Fruit fly (Drosophila melanogaster) whole organism, adult: ENCODE data around the gene Cyp303a1.

ENCODE experiments used
- CG12768 ChIP-seq: fragments of 200-800 bp; sonication (Bioruptor generic); optimal IDR thresholded peaks from 2 replicates; lab custom pipeline; 2017; ENCODE audit warnings: missing biosample characterization, missing genetic modification characterization, mild to moderate bottlenecking, moderate library complexity, missing genetic modification reagents
- CG33017 ChIP-seq: fragments of 200-800 bp; sonication (Bioruptor generic); optimal IDR thresholded peaks from 2 replicates; lab custom pipeline; 2018; ENCODE audit warnings: missing biosample characterization, mild to moderate bottlenecking, missing genetic modification characterization, moderate library complexity
- Clk ChIP-seq: fragments of 200-800 bp; sonication (Bioruptor generic); optimal IDR thresholded peaks from 2 replicates; lab custom pipeline; 2017; ENCODE audit warnings: missing biosample characterization, missing genetic modification characterization
- Hr96 ChIP-seq: fragments of 200-800 bp; sonication (Bioruptor generic); optimal IDR thresholded peaks from 2 replicates; lab custom pipeline; 2016; ENCODE audit warnings: missing biosample characterization, missing genetic modification characterization
- cnc ChIP-seq, 2 experiments: fragments of >200 bp; optimal IDR thresholded peaks; 2 replicates each; lab custom pipeline; 2017
- pad ChIP-seq: fragments of 200-800 bp; sonication (Bioruptor generic); optimal IDR thresholded peaks from 3 replicates; lab custom pipeline; 2017; ENCODE audit warnings: missing biosample characterization, missing genetic modification characterization, mild to moderate bottlenecking, moderate library complexity, missing genetic modification reagents

DNA sequence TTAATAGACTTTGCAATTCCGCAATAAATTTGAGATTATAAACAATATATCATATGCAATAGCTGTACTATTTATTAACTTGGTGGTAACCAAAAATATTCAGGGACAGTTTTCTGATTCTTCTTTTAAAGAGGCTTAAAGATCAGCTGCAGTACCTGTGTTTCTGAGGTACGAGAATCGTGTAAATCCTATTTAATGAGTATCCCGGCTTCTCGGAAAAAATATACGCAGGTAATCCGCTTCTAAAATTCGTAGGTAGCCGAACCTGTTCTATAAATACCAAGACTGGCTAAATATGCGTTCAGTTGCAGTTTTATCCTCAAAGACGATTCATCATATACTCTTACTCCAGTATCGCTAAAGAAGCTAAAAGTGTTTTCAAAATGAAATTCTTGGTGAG is 35.6 kb downstream of the Cyp303a1 start, which contains the start of gene CG4440:
- TF ChIP-seq Hr96 (GFP tag; lab: Kevin White, UChicago) (no peak), Clk (GFP tag; lab: Kevin White, UChicago) (no peak), CG33017 (tag; lab: Kevin White, UChicago) (no peak), CG12768 (GFP tag; lab: Kevin White, UChicago) (no peak), cnc (optimal IDR thresholded peaks at IDR 0.05; lab: Kevin White, UChicago) (no peak), pad (GFP tag; lab: Kevin White, UChicago) (no peak)
